Worm (Caenorhabditis elegans): ENCODE results near the gene elf-1.
A peak's percentile ranks its signal among the peaks of the same experiment; 100 is the strongest.

elf-1 gene

ce11 chrIII:728694-729093, 39.7 kb downstream of the elf-1 start:
- TF ChIP-seq T23F11.4 (GFP tag; optimal IDR thresholded peaks at IDR 0.05) (no peak), elt-4 (tag; optimal IDR thresholded peaks at IDR 0.05) (no peak), ztf-16 (tag; optimal IDR thresholded peaks at IDR 0.05) (no peak), nfya-1 (tag; optimal IDR thresholded peaks at IDR 0.05) (no peak), ceh-6 (GFP tag; optimal IDR thresholded peaks at IDR 0.05) (no peak), mec-3 (tag; optimal IDR thresholded peaks at IDR 0.05; ENCODE audit: borderline replicate concordance) (no peak), hlh-13 (GFP tag; optimal IDR thresholded peaks at IDR 0.05) (no peak), syd-9 (tag; optimal IDR thresholded peaks at IDR 0.05) (no peak), sdc-2 (tag; optimal IDR thresholded peaks at IDR 0.05) (no peak), lim-6 (tag; optimal IDR thresholded peaks at IDR 0.05) (no peak), pros-1 (tag; optimal IDR thresholded peaks at IDR 0.05) (no peak), lin-11 (tag; optimal IDR thresholded peaks at IDR 0.05) (no peak)

- TF ChIP-seq C08G9.2 (tag; optimal IDR thresholded peaks at IDR 0.05) (no peak), ceh-22 (tag; optimal IDR thresholded peaks at IDR 0.05) (no peak), dmd-4 (tag; optimal IDR thresholded peaks at IDR 0.05; ENCODE audit: borderline replicate concordance) (no peak), ztf-16 (tag; optimal IDR thresholded peaks at IDR 0.05) (no peak), ceh-45 (GFP tag; IDR thresholded peaks at IDR 0.05) (no peak), pax-1 (tag; optimal IDR thresholded peaks at IDR 0.05) (no peak), rnt-1 (tag; optimal IDR thresholded peaks at IDR 0.05) (no peak), ceh-6 (GFP tag; optimal IDR thresholded peaks at IDR 0.05) (no peak), fkh-10 (GFP tag; optimal IDR thresholded peaks at IDR 0.05) (no peak), ref-2 (tag; optimal IDR thresholded peaks at IDR 0.05) (no peak), hlh-30 (tag; optimal IDR thresholded peaks at IDR 0.05; ENCODE audit: insufficient read depth) (no peak), lin-11 (tag; optimal IDR thresholded peaks at IDR 0.05) (no peak), C38D4.7 (GFP tag; optimal IDR thresholded peaks at IDR 0.05) (no peak)
Observed at ce11 chrIII:740382-740781, 51.4 kb downstream of the elf-1 start, which contains the start of gene idpp-1. TSS of gene idpp-1 (plus strand) at chrIII:740682.

- no peak for TF ChIP-seq elt-2 (tag; optimal IDR thresholded peaks at IDR 0.05)
- no peak for TF ChIP-seq tbx-7 (tag; optimal IDR thresholded peaks at IDR 0.05)
- TF ChIP-seq ttx-3 (tag; optimal IDR thresholded peaks at IDR 0.05) = no peak
- no peak for TF ChIP-seq sdc-2 (tag; optimal IDR thresholded peaks at IDR 0.05)
- TF ChIP-seq nfya-1 (tag; optimal IDR thresholded peaks at IDR 0.05) = no peak
- TF ChIP-seq unc-42 (tag; optimal IDR thresholded peaks at IDR 0.05) = no peak
Observed at ce11 chrIII:744459-744858, 55.5 kb downstream of the elf-1 start.

- no peak for TF ChIP-seq nhr-11 (tag; optimal IDR thresholded peaks at IDR 0.05)
- TF ChIP-seq elt-2 (tag; optimal IDR thresholded peaks at IDR 0.05) = peak; percentile 41
Observed at ce11 chrIII:748782-749181, 59.8 kb downstream of the elf-1 start.

ce11 chrIII:750028-750427, 61.1 kb downstream of the elf-1 start:
- TF ChIP-seq ceh-22 (tag; optimal IDR thresholded peaks at IDR 0.05) (no peak), ceh-2 (tag; optimal IDR thresholded peaks at IDR 0.05) (no peak), pros-1 (tag; optimal IDR thresholded peaks at IDR 0.05) (no peak), ceh-30 (tag; optimal IDR thresholded peaks at IDR 0.05) (no peak), pha-2 (tag; optimal IDR thresholded peaks at IDR 0.05) (no peak), pqm-1 (tag; optimal IDR thresholded peaks at IDR 0.05) (no peak), ztf-16 (tag; optimal IDR thresholded peaks at IDR 0.05) (no peak), ceh-18 (tag; optimal IDR thresholded peaks at IDR 0.05) (no peak), rnt-1 (tag; optimal IDR thresholded peaks at IDR 0.05) (no peak), ama-1 (optimal IDR thresholded peaks at IDR 0.05) (no peak), ref-2 (tag; optimal IDR thresholded peaks at IDR 0.05) (no peak), elt-4 (tag; optimal IDR thresholded peaks at IDR 0.05) (no peak), ets-4 (tag; optimal IDR thresholded peaks at IDR 0.05) (no peak), dmd-4 (tag; optimal IDR thresholded peaks at IDR 0.05; ENCODE audit: borderline replicate concordance) (no peak), syd-9 (tag; optimal IDR thresholded peaks at IDR 0.05) (no peak), odd-2 (tag; optimal IDR thresholded peaks at IDR 0.05) (no peak), mec-3 (tag; optimal IDR thresholded peaks at IDR 0.05; ENCODE audit: borderline replicate concordance) (no peak), elt-2 (tag; optimal IDR thresholded peaks at IDR 0.05) (no peak)

Measured in whole organism, late embryonic.